Worm (Caenorhabditis elegans) whole organism, late embryonic: Measurements from ENCODE around the gene T06E8.8.

ENCODE experiments used
- C38D4.7 ChIP-seq: fragments of 200-800 bp; sonication (Bioruptor generic); optimal IDR thresholded peaks from 2 replicates; lab custom pipeline; 2018; ENCODE audit warnings: mild to moderate bottlenecking, missing genetic modification characterization, moderate library complexity, missing compliant biosample characterization
- Y22D7AL.16 ChIP-seq: sonication (generic microtip); optimal IDR thresholded peaks from 2 replicates; lab custom pipeline; 2016; ENCODE audit warnings: missing genetic modification characterization, missing compliant biosample characterization
- ahr-1 ChIP-seq: sonication (generic microtip); optimal IDR thresholded peaks from 2 replicates; lab custom pipeline; 2016; ENCODE audit warnings: missing genetic modification characterization, missing compliant biosample characterization
- ceh-14 ChIP-seq: sonication (generic microtip); optimal IDR thresholded peaks from 2 replicates; lab custom pipeline; 2016; ENCODE audit warnings: missing genotype, missing genetic modification characterization, missing compliant biosample characterization
- ceh-18 ChIP-seq: sonication (generic microtip); optimal IDR thresholded peaks from 2 replicates; lab custom pipeline; 2016; ENCODE audit warnings: missing genetic modification characterization, missing compliant biosample characterization
- ceh-19 ChIP-seq: fragments of 200-800 bp; sonication (Bioruptor generic); optimal IDR thresholded peaks from 2 replicates; lab custom pipeline; 2018; ENCODE audit warnings: mild to moderate bottlenecking, missing genetic modification characterization, missing compliant biosample characterization
- ceh-24 ChIP-seq: sonication (generic microtip); optimal IDR thresholded peaks from 2 replicates; lab custom pipeline; 2016; ENCODE audit warnings: mild to moderate bottlenecking, missing genetic modification characterization, missing compliant biosample characterization
- ceh-30 ChIP-seq: fragments of 150-350 bp; optimal IDR thresholded peaks from 2 replicates; lab custom pipeline; 2014; ENCODE audit warnings: missing biosample characterization, missing genetic modification characterization
- ceh-31 ChIP-seq: sonication (generic microtip); optimal IDR thresholded peaks from 2 replicates; lab custom pipeline; 2016; ENCODE audit warnings: missing genetic modification characterization, missing compliant biosample characterization
- ceh-34 ChIP-seq: sonication (generic microtip); optimal IDR thresholded peaks from 2 replicates; lab custom pipeline; 2016; ENCODE audit warnings: mild to moderate bottlenecking, missing genetic modification characterization, missing compliant biosample characterization
- ceh-45 ChIP-seq: fragments of 200-800 bp; sonication (Bioruptor generic); IDR thresholded peaks from 2 replicates; pipeline ENCODE4 v1.3.6; 2022; ENCODE audit warnings: missing genetic modification reagents, missing genetic modification characterization, missing compliant biosample characterization
- ceh-48 ChIP-seq: sonication (generic microtip); optimal IDR thresholded peaks from 2 replicates; lab custom pipeline; 2016; ENCODE audit warnings: missing genetic modification characterization, inconsistent platforms, missing compliant biosample characterization
- dmd-4 ChIP-seq: sonication (generic microtip); optimal IDR thresholded peaks from 2 replicates; lab custom pipeline; 2016; ENCODE audit warnings: borderline replicate concordance, missing genetic modification characterization, missing compliant biosample characterization
- elt-2 ChIP-seq: sonication (generic microtip); optimal IDR thresholded peaks from 2 replicates; lab custom pipeline; 2016; ENCODE audit warnings: missing genetic modification reagents, missing genetic modification characterization, missing compliant biosample characterization
- fkh-6 ChIP-seq: sonication (generic microtip); optimal IDR thresholded peaks from 2 replicates; lab custom pipeline; 2016; ENCODE audit warnings: missing genetic modification characterization, missing compliant biosample characterization
- gmeb-2 ChIP-seq: sonication (generic microtip); optimal IDR thresholded peaks from 2 replicates; lab custom pipeline; 2016; ENCODE audit warnings: missing genetic modification characterization, inconsistent platforms, missing compliant biosample characterization
- hlh-15 ChIP-seq: sonication (generic microtip); optimal IDR thresholded peaks from 2 replicates; lab custom pipeline; 2016; ENCODE audit warnings: missing genetic modification characterization, missing compliant biosample characterization
- hlh-6 ChIP-seq: sonication (generic microtip); optimal IDR thresholded peaks from 2 replicates; lab custom pipeline; 2016; ENCODE audit warnings: missing genotype, missing genetic modification characterization, missing compliant biosample characterization
- hlh-8 ChIP-seq: sonication (generic microtip); optimal IDR thresholded peaks from 2 replicates; lab custom pipeline; 2016; ENCODE audit warnings: missing genotype, missing genetic modification characterization, missing compliant biosample characterization
- lim-6 ChIP-seq: sonication (generic microtip); optimal IDR thresholded peaks from 2 replicates; lab custom pipeline; 2016; ENCODE audit warnings: missing genetic modification characterization, missing compliant biosample characterization
- lin-11 ChIP-seq: fragments of 200-800 bp; sonication (Bioruptor generic); optimal IDR thresholded peaks from 2 replicates; lab custom pipeline; 2018; ENCODE audit warnings: mild to moderate bottlenecking, missing genetic modification characterization, missing compliant biosample characterization
- madf-2 ChIP-seq: sonication (generic microtip); optimal IDR thresholded peaks from 2 replicates; lab custom pipeline; 2017; ENCODE audit warnings: missing genetic modification characterization, missing compliant biosample characterization
- mec-3 ChIP-seq: sonication (generic microtip); optimal IDR thresholded peaks from 2 replicates; lab custom pipeline; 2016; ENCODE audit warnings: borderline replicate concordance, missing genetic modification characterization, missing compliant biosample characterization
- nhr-11 ChIP-seq: fragments of 150-350 bp; optimal IDR thresholded peaks from 2 replicates; lab custom pipeline; 2014; ENCODE audit warnings: missing biosample characterization, missing genetic modification characterization
- nhr-232 ChIP-seq: sonication (generic microtip); optimal IDR thresholded peaks from 2 replicates; lab custom pipeline; 2016; ENCODE audit warnings: missing genetic modification characterization, missing compliant biosample characterization
- pat-9 ChIP-seq: fragments of 200-800 bp; sonication (Bioruptor generic); optimal IDR thresholded peaks from 2 replicates; lab custom pipeline; 2018; ENCODE audit warnings: mild to moderate bottlenecking, missing genetic modification characterization, moderate library complexity, missing compliant biosample characterization
- pha-2 ChIP-seq: sonication (generic microtip); optimal IDR thresholded peaks from 2 replicates; lab custom pipeline; 2017; ENCODE audit warnings: mild to moderate bottlenecking, missing genetic modification characterization, missing compliant biosample characterization
- pha-4 ChIP-seq: fragments of 150-350 bp; optimal IDR thresholded peaks from 2 replicates; lab custom pipeline; 2018; ENCODE audit warnings: missing biosample characterization, missing genetic modification reagents, missing genetic modification characterization
- pqm-1 ChIP-seq: sonication (generic microtip); optimal IDR thresholded peaks from 2 replicates; lab custom pipeline; 2016; ENCODE audit warnings: missing genetic modification characterization, missing compliant biosample characterization
- sdc-2 ChIP-seq: sonication (generic microtip); optimal IDR thresholded peaks from 2 replicates; lab custom pipeline; 2016; ENCODE audit warnings: missing genotype, missing genetic modification characterization, missing compliant biosample characterization
- sox-4 ChIP-seq: sonication (generic microtip); optimal IDR thresholded peaks from 2 replicates; lab custom pipeline; 2017; ENCODE audit warnings: mild to moderate bottlenecking, missing genetic modification characterization, inconsistent platforms, missing compliant biosample characterization
- tbx-2 ChIP-seq: sonication (generic microtip); optimal IDR thresholded peaks from 2 replicates; lab custom pipeline; 2016; ENCODE audit warnings: missing genetic modification characterization, missing compliant biosample characterization
- unc-42 ChIP-seq: sonication (generic microtip); optimal IDR thresholded peaks from 2 replicates; lab custom pipeline; 2016; ENCODE audit warnings: missing genotype, missing genetic modification characterization, missing compliant biosample characterization
- unc-55 ChIP-seq: sonication (generic microtip); optimal IDR thresholded peaks from 2 replicates; lab custom pipeline; 2017; ENCODE audit warnings: missing biosample characterization, missing genetic modification reagents, missing genetic modification characterization
- zip-5 ChIP-seq: sonication (generic microtip); optimal IDR thresholded peaks from 2 replicates; lab custom pipeline; 2016; ENCODE audit warnings: missing genetic modification characterization, missing compliant biosample characterization

T06E8.8 gene

DNA sequence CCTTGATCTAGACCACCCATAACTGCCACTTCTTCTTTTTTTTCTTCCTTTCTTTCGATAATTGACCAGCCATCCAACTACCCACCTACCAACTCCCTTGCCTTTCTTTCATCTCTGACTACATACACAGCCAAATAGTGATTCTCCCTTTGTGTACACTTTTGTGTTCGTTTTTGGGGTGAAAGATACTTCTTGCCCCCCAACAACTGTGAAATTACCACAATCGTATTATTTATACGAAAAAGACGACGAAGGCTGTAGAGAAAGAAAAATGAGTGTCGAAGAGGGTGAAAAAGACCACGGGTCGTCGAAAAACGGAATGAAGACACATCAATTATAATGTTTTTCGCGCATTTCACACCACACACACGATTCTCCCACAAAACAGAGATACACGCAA lies 3.0 kb downstream of the T06E8.8 start:
- TF ChIP-seq lim-6 (no peak), C38D4.7 (no peak), hlh-8 (tag; lab: Kevin White, UChicago) (no peak), unc-55 (GFP tag; lab: Kevin White, UChicago) (no peak), nhr-11 (tag; lab: Kevin White, UChicago) (no peak), dmd-4 (tag; lab: Kevin White, UChicago) (no peak), tbx-2 (no peak), sox-4 (tag; lab: Kevin White, UChicago) (no peak), ceh-34 (tag; lab: Kevin White, UChicago) (no peak), pha-4 (no peak)

ce11 chrV:10047189-10047588 lies 3.6 kb downstream of the T06E8.8 start:
- no peak for TF ChIP-seq sdc-2 (tag; lab: Kevin White, UChicago)

DNA sequence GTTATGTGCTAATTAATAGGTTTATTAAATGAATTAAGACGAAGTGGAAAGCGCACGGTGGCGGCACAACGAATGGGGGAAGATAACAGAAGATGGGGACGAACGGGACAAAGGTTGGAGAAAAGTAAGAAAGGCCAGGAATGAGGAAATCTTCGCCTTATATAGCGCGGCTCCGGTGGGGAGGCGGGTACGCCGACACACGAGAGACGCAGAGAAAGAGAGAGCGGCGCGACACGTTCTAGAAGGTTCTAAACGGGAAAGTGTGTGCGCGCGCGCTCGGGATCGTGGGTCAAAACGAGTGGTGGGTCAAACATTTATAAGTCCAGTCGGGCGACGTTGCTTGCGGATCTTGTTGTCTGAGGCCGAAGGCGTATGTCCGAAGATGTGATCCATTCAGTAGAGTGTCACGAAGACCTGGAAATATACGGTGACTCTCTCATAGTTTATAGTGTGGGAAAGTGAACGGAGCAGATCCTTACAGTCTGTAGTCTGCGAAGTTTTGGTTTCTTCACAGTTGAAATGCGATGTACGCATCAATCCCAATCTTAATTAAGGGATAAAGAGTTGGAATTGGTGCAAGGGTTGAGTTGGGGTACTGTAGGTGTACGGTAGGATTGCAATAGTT lies 5.8 kb downstream of the T06E8.8 start:
- 0 out of 2 replicates have a peak, but pooled peaks have one; percentile 33 for TF ChIP-seq ceh-45 (GFP tag; lab: Robert Waterston, UW)

- TF ChIP-seq madf-2 (tag; lab: Kevin White, UChicago) = no peak
- no peak for TF ChIP-seq ceh-18 (tag; lab: Kevin White, UChicago)
- TF ChIP-seq elt-2 = no peak
- no peak for TF ChIP-seq ceh-48 (tag; lab: Kevin White, UChicago)
- no peak for TF ChIP-seq fkh-6 (tag; lab: Kevin White, UChicago)
- no peak for TF ChIP-seq ceh-14
- no peak for TF ChIP-seq mec-3 (tag; lab: Kevin White, UChicago)
- no peak for TF ChIP-seq lim-6
- TF ChIP-seq nhr-232 (tag; lab: Kevin White, UChicago) = no peak
- TF ChIP-seq lin-11 (tag; lab: Kevin White, UChicago) = no peak
- TF ChIP-seq ahr-1 (tag; lab: Kevin White, UChicago) = no peak
- no peak for TF ChIP-seq gmeb-2 (tag; lab: Kevin White, UChicago)
- no peak for TF ChIP-seq ceh-30 (tag; lab: Kevin White, UChicago)
- TF ChIP-seq ceh-24 (tag; lab: Kevin White, UChicago) = no peak
Observed at ce11 chrV:10051855-10052254, 8.3 kb downstream of the T06E8.8 start, which contains the start of gene str-118. TSS of gene str-118 (plus strand) at chrV:10052155.

ce11 chrV:10054872-10055271 lies 11.3 kb downstream of the T06E8.8 start, which contains the start of gene yif-1:
TSS of gene yif-1 (minus strand) at chrV:10054913.
- TF ChIP-seq gmeb-2 (tag; lab: Kevin White, UChicago) = no peak
- peak; percentile 36 for TF ChIP-seq ceh-30 (tag; lab: Kevin White, UChicago)
- TF ChIP-seq madf-2 (tag; lab: Kevin White, UChicago) = no peak
- TF ChIP-seq unc-42 (tag; lab: Kevin White, UChicago) = peak; percentile 70

- TF ChIP-seq hlh-15 (tag; lab: Kevin White, UChicago) (no peak), zip-5 (no peak), lim-6 (no peak), pha-2 (no peak), ceh-31 (tag; lab: Kevin White, UChicago) (no peak), lin-11 (tag; lab: Kevin White, UChicago) (no peak), fkh-6 (tag; lab: Kevin White, UChicago) (no peak), ceh-19 (GFP tag; lab: Kevin White, UChicago) (no peak), hlh-6 (tag; lab: Kevin White, UChicago) (no peak), Y22D7AL.16 (tag; lab: Kevin White, UChicago) (no peak), pat-9 (tag; lab: Kevin White, UChicago) (no peak), pqm-1 (tag; lab: Kevin White, UChicago) (no peak)
Observed at ce11 chrV:10058748-10059147, 15.2 kb downstream of the T06E8.8 start.
